Fruit fly (Drosophila melanogaster) whole organism, embryonic: ENCODE results near the gene yellow-e2.

ENCODE experiments used
- CG32772 ChIP-seq: fragments of 200-800 bp; sonication (Bioruptor generic); IDR thresholded peaks from 2 replicates; pipeline ENCODE4 v1.3.6; 2022; ENCODE audit warnings: missing biosample characterization, missing genetic modification characterization
- CHES-1-like ChIP-seq: fragments of 200-800 bp; sonication (Bioruptor generic); optimal IDR thresholded peaks from 2 replicates; lab custom pipeline; 2016; ENCODE audit warnings: missing biosample characterization, missing genetic modification characterization
- Dad ChIP-seq: fragments of 200-800 bp; sonication (Bioruptor generic); optimal IDR thresholded peaks from 3 replicates; lab custom pipeline; 2016; ENCODE audit warnings: missing biosample characterization, missing genetic modification characterization
- Fer2 ChIP-seq: fragments of 200-800 bp; sonication (Bioruptor generic); optimal IDR thresholded peaks from 2 replicates; lab custom pipeline; 2018; ENCODE audit warnings: missing biosample characterization, mild to moderate bottlenecking, missing genetic modification characterization, moderate library complexity
- salm ChIP-seq: fragments of 200-800 bp; sonication (Bioruptor generic); optimal IDR thresholded peaks from 2 replicates; lab custom pipeline; 2018; ENCODE audit warnings: missing biosample characterization, mild to moderate bottlenecking, missing genetic modification characterization

DNA sequence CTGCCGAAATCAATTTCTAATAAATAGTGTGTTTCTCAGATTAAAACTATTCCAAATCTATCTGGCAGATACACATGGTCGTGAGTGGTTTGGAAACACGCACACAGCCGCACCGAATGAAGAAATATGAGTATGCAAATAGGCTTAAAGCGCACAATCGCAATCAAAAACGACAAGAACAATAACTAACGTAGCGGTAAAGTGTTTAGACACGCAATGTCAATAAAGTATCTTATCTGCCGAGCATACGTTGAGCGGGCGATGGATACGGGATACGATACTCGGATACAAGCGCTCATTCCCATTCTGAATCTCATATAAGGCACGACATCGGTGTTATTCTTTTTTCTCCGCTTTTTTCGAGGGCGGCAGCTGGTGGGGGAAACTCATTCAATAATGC lies 39.2 kb upstream of the yellow-e2 start:
- no peak for TF ChIP-seq CG32772 (GFP tag; lab: Robert Waterston, UW)
- no peak for TF ChIP-seq CHES-1-like (GFP tag; lab: Kevin White, UChicago)
- TF ChIP-seq salm, result no peak
- TF ChIP-seq Dad (GFP tag; lab: Kevin White, UChicago), result no peak
- TF ChIP-seq Fer2 (tag; lab: Kevin White, UChicago), result no peak
